Worm (Caenorhabditis elegans): Measurements from ENCODE around the gene BE0003N10.1.

ce11 chrIII:1053067-1053466 lies 15.8 kb downstream of the BE0003N10.1 start, which contains the start of gene fbxo-11.2:
- no peak for TF ChIP-seq ama-1 (optimal IDR thresholded peaks at IDR 0.05)
- TF ChIP-seq pha-4 (tag; optimal IDR thresholded peaks at IDR 0.05), result no peak
- TF ChIP-seq hlh-30 (tag; optimal IDR thresholded peaks at IDR 0.05; ENCODE audit: insufficient read depth), result no peak
- no peak for TF ChIP-seq ceh-34 (tag; optimal IDR thresholded peaks at IDR 0.05)
- TF ChIP-seq nfya-1 (tag; optimal IDR thresholded peaks at IDR 0.05), result no peak
- no peak for TF ChIP-seq fkh-10 (GFP tag; optimal IDR thresholded peaks at IDR 0.05)
- TF ChIP-seq unc-86 (tag; optimal IDR thresholded peaks at IDR 0.05), result no peak
- no peak for TF ChIP-seq ceh-48 (tag; optimal IDR thresholded peaks at IDR 0.05)
- no peak for TF ChIP-seq C38D4.7 (GFP tag; optimal IDR thresholded peaks at IDR 0.05)
- peak; percentile 57 for TF ChIP-seq sox-2 (GFP tag; IDR thresholded peaks at IDR 0.05)
- TF ChIP-seq tbx-2 (tag; optimal IDR thresholded peaks at IDR 0.05), result no peak
- no peak for TF ChIP-seq zip-5 (tag; optimal IDR thresholded peaks at IDR 0.05)

All from whole organism, late embryonic.